Worm (Caenorhabditis elegans): ENCODE data around the gene egl-36.

DNA sequence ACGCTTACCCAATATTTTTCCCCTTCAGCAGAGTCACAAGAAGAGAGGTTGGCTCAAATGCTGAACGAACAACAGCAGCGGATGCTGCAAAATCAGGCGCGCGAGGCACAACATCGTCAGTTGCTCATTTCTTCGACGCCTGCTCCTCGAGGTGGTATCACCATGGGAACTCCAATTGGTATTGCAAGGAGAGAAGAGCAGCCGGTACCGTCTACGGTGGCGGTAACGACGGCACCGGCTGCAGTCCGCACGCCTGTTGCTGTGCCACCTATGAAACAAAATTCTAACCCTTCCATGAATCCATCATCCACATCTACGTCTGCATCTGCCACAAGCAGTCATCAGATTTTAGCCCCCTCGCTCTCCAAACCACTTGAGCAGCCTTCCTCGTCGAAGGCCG lies 40.7 kb downstream of the egl-36 start:
- TF ChIP-seq bed-3 (GFP tag; optimal IDR thresholded peaks at IDR 0.05) (no peak), mab-5 (tag; optimal IDR thresholded peaks at IDR 0.05) (no peak), tbx-8 (GFP tag; optimal IDR thresholded peaks at IDR 0.05) (no peak), ceh-43 (GFP tag; optimal IDR thresholded peaks at IDR 0.05) (no peak), ceh-39 (tag; optimal IDR thresholded peaks at IDR 0.05) (no peak)
